Fruit fly (Drosophila melanogaster): ENCODE data around the gene CG14662.
A peak's percentile ranks its signal among the peaks of the same experiment; 100 is the strongest.

Gene CG14662

DNA sequence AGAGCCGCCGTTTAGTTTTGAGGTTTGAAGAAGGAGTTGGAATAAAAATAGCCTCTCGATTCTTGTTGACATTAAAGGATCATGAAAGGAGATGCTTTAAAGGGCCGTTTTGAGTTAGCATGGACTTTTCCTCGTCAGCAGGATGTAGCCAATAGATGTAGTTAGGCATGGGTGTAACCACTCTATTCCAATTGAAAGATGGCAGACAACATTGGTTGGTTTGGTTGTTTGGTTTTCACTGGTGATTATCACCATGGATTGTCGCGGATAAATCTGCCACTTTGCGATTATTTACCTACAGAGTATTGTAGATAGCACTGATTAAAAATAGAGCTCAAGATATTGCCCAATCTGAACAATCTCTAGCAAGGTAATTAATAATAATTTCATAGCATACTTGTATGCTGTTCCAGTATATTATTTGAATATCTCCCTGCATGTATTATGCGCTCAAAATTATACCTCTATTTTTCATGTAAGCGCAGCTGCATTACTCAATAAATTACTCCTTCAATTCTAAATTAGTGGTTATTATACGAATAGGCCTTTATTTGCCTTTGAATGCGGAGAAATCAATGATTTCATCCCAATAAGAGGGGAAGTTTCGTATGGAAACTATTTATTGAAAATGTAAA lies 11.0 kb downstream of the CG14662 start (continued):
- TF ChIP-seq CG8281 (tag; optimal IDR thresholded peaks at IDR 0.05) (peak; percentile 13), Nf-YC (tag; optimal IDR thresholded peaks at IDR 0.05) (peak; percentile 4), shn (GFP tag; optimal IDR thresholded peaks at IDR 0.05) (no peak), CG10565 (GFP tag; optimal IDR thresholded peaks at IDR 0.05) (no peak), sens (GFP tag) (peak; percentile 16), Lhr (GFP tag; optimal IDR thresholded peaks at IDR 0.05) (peak; percentile 4), Kr (GFP tag; optimal IDR thresholded peaks at IDR 0.05) (no peak), CG8290 (GFP tag; optimal IDR thresholded peaks at IDR 0.05) (peak; percentile 68), CG8290 (tag; optimal IDR thresholded peaks at IDR 0.05) (peak in 1 of 2 experiments; percentile 44), grn (GFP tag; optimal IDR thresholded peaks at IDR 0.05) (peak; percentile 67), CG10267 (tag; optimal IDR thresholded peaks at IDR 0.05) (no peak), CG8944 (GFP tag; optimal IDR thresholded peaks at IDR 0.05) (no peak), Dad (GFP tag; optimal IDR thresholded peaks at IDR 0.05) (no peak), chinmo (GFP tag; IDR thresholded peaks at IDR 0.05; ENCODE audit: partially characterized antibody) (0 out of 4 replicates have a peak, but pooled peaks have one; percentile 57), Nf-YB (GFP tag; optimal IDR thresholded peaks at IDR 0.05) (no peak), CG3065 (GFP tag; optimal IDR thresholded peaks at IDR 0.05) (no peak), CG17612 (GFP tag; IDR thresholded peaks at IDR 0.05) (peak; percentile 57; the same call in 1 of the 2 replicates), CG2199 (GFP tag; IDR thresholded peaks at IDR 0.05) (peak; percentile 96), CTCF (GFP tag; optimal IDR thresholded peaks at IDR 0.05) (peak; percentile 51), crc (GFP tag; optimal IDR thresholded peaks at IDR 0.05) (no peak), CG15601 (tag; optimal IDR thresholded peaks at IDR 0.05) (peak; percentile 18)

- TF ChIP-seq CG14710 (tag; optimal IDR thresholded peaks at IDR 0.05): peak; percentile 29
- TF ChIP-seq ro (GFP tag; IDR thresholded peaks at IDR 0.05): no peak; the same call in 1 of the 2 replicates
- TF ChIP-seq sd (tag; optimal IDR thresholded peaks at IDR 0.05): peak; percentile 48
- 0 out of 2 replicates have a peak, but pooled peaks have one; percentile 6 for TF ChIP-seq Xrp1 (GFP tag; IDR thresholded peaks at IDR 0.05)
- no peak for TF ChIP-seq CG7963 (GFP tag; IDR thresholded peaks at IDR 0.05; ENCODE audit: partially characterized antibody)
- peak; percentile 11 for TF ChIP-seq tio (GFP tag; optimal IDR thresholded peaks at IDR 0.05)
- TF ChIP-seq gsb-n (tag; optimal IDR thresholded peaks at IDR 0.05): no peak
- no peak for TF ChIP-seq Meics (GFP tag; optimal IDR thresholded peaks at IDR 0.05)
- TF ChIP-seq CG8290 (GFP tag; optimal IDR thresholded peaks at IDR 0.05): peak; percentile 78
- peak in 1 of 2 experiments; percentile 93 for TF ChIP-seq CG8290 (tag; optimal IDR thresholded peaks at IDR 0.05)
- peak; percentile 68 for TF ChIP-seq NfI (GFP tag; optimal IDR thresholded peaks at IDR 0.05)
- TF ChIP-seq bbx (GFP tag; IDR thresholded peaks at IDR 0.05; ENCODE audit: partially characterized antibody): no peak
- no peak for TF ChIP-seq CG5180 (GFP tag; optimal IDR thresholded peaks at IDR 0.05)
- TF ChIP-seq Nf-YA (GFP tag; IDR thresholded peaks at IDR 0.05): no peak
- TF ChIP-seq Drgx (GFP tag; IDR thresholded peaks at IDR 0.05): no peak
- peak; percentile 96 for TF ChIP-seq Ets65A (GFP tag)
- TF ChIP-seq CG3847 (GFP tag; IDR thresholded peaks at IDR 0.05): peak; percentile 73
- peak in 1 of 2 experiments; percentile 82 for TF ChIP-seq insv (GFP tag; optimal IDR thresholded peaks at IDR 0.05)
- TF ChIP-seq bcd (GFP tag; optimal IDR thresholded peaks at IDR 0.05): peak; percentile 35
- TF ChIP-seq grau (tag; optimal IDR thresholded peaks at IDR 0.05): peak; percentile 56
- peak; percentile 100 for TF ChIP-seq CG31365 (tag; optimal IDR thresholded peaks at IDR 0.05)
- TF ChIP-seq CG13424 (tag; optimal IDR thresholded peaks at IDR 0.05): peak; percentile 43
- TF ChIP-seq CG16863 (GFP tag; optimal IDR thresholded peaks at IDR 0.05): peak; percentile 51
- TF ChIP-seq CG16779 (GFP tag; IDR thresholded peaks at IDR 0.05): peak; percentile 76
- no peak for TF ChIP-seq CG31388 (GFP tag; optimal IDR thresholded peaks at IDR 0.05)
- peak; percentile 83; the same call in 2 of the 3 replicates for TF ChIP-seq Mrtf (GFP tag; IDR thresholded peaks at IDR 0.05)
- TF ChIP-seq CG12769 (tag; optimal IDR thresholded peaks at IDR 0.05): peak; percentile 67
- peak; percentile 67 for TF ChIP-seq repo (GFP tag; optimal IDR thresholded peaks at IDR 0.05)
- TF ChIP-seq E2f2 (GFP tag; IDR thresholded peaks at IDR 0.05): peak; percentile 37; the same call in 1 of the 2 replicates
- TF ChIP-seq maf-S (GFP tag; optimal IDR thresholded peaks at IDR 0.05): peak; percentile 25
Measured at dm6 chr3R:4970415-4971140, 13.5 kb downstream of the CG14662 start.
